Worm (Caenorhabditis elegans): ENCODE measurements around the gene Y66D12A.16.

Gene Y66D12A.16

DNA sequence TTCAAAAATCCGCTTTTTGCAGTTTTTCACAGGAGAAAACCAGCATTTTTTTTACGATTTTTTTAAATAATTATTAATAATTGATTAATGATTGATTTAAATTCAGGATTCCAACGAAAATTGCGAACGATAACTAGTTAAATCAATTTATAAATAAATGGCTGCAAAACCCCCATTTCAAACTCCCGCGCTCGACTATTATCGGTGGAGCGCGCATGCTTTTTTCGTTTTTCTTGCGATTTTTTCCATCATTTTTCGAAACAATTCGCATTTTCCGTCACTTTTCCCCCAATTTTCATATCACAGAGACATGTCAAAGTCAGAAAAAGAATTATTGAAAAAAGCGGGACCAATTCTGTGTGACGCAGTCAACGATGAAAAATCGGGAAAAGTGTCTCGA lies 42.2 kb downstream of the Y66D12A.16 start, which contains the start of gene Y66D12A.10:
TSS of gene Y66D12A.10 (plus strand) at position 273 of the 400 bp plus-strand sequence.
- TF ChIP-seq sdc-2 (tag; optimal IDR thresholded peaks at IDR 0.05) (no peak), ttx-3 (tag; optimal IDR thresholded peaks at IDR 0.05) (no peak), fkh-6 (tag; optimal IDR thresholded peaks at IDR 0.05) (no peak), pqm-1 (tag; optimal IDR thresholded peaks at IDR 0.05) (no peak), gmeb-2 (tag; optimal IDR thresholded peaks at IDR 0.05) (no peak), nfya-1 (tag; optimal IDR thresholded peaks at IDR 0.05) (no peak), ceh-9 (tag; optimal IDR thresholded peaks at IDR 0.05) (no peak), Y22D7AL.16 (tag; optimal IDR thresholded peaks at IDR 0.05) (no peak), unc-42 (tag; optimal IDR thresholded peaks at IDR 0.05) (no peak), ceh-45 (GFP tag; IDR thresholded peaks at IDR 0.05) (no peak), hlh-30 (tag; optimal IDR thresholded peaks at IDR 0.05; ENCODE audit: insufficient read depth) (no peak), pag-3 (tag; optimal IDR thresholded peaks at IDR 0.05; ENCODE audit: borderline replicate concordance) (no peak), lim-6 (tag; optimal IDR thresholded peaks at IDR 0.05) (no peak)

DNA sequence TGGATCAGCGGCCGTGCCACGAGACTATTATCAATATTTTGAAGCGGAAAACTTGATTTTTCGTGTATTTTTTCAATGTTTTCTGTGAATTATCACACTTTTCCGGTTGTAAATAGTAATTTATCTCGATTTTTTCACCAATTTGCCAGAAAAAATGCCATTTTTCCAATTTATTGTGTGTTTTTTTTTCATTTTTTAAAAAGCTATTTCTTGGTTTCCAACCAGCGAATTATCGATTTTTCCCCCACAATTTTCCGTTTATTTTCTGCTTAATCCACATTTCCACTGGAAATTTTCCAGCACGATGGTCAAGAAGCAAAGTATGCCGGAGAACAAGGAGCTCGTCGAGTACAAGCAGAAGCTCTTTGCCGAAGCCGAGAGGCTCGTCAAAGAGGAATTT lies 44.5 kb downstream of the Y66D12A.16 start, which contains the start of gene psme-3:
TSS of gene psme-3 (plus strand) at position 301 of the 400 bp plus-strand sequence.
- no peak for TF ChIP-seq pros-1 (tag; optimal IDR thresholded peaks at IDR 0.05)
- TF ChIP-seq odd-2 (tag; optimal IDR thresholded peaks at IDR 0.05): no peak
- TF ChIP-seq hlh-30 (tag; optimal IDR thresholded peaks at IDR 0.05; ENCODE audit: insufficient read depth): no peak
- TF ChIP-seq ceh-45 (GFP tag; IDR thresholded peaks at IDR 0.05): no peak
- TF ChIP-seq K09A11.1 (tag; optimal IDR thresholded peaks at IDR 0.05; ENCODE audit: insufficient read depth): no peak
- no peak for TF ChIP-seq ceh-34 (tag; optimal IDR thresholded peaks at IDR 0.05)
- no peak for TF ChIP-seq K02D7.2 (tag; optimal IDR thresholded peaks at IDR 0.05)
- no peak for TF ChIP-seq che-1 (tag; optimal IDR thresholded peaks at IDR 0.05)

DNA sequence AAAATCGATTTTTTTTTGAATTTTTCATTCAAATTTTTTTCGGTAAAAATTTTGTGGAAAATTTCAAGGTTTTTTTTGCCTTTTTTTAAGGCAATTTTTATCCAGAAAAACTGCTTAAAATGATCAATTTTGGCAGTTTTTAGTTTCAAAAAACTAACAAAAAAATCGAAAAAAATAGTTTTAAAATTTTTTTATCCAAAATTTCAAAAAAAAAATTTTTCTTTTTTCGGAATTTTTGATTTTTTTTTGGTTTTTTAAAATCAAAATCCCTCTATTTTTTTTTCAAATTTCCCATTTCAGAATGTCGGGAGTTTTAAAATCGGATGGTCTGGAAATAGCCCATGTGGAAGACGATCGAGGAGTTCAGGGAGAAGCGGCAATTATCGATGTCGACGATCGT lies 50.6 kb downstream of the Y66D12A.16 start, which contains the start of gene Y66D12A.8:
TSS of gene Y66D12A.8 (plus strand) at position 301 of the 400 bp plus-strand sequence.
- TF ChIP-seq rnt-1 (tag; optimal IDR thresholded peaks at IDR 0.05) (no peak), hlh-15 (tag; optimal IDR thresholded peaks at IDR 0.05) (no peak), eyg-1 (tag; optimal IDR thresholded peaks at IDR 0.05) (no peak), fax-1 (tag; optimal IDR thresholded peaks at IDR 0.05) (no peak), pros-1 (tag; optimal IDR thresholded peaks at IDR 0.05) (no peak), zip-5 (tag; optimal IDR thresholded peaks at IDR 0.05) (no peak), ceh-19 (GFP tag; optimal IDR thresholded peaks at IDR 0.05) (no peak)
